Worm (Caenorhabditis elegans) whole organism, L4 larva: ENCODE results near the gene srr-3.
"Not testable (repeated sequence)": the region's sequence is repeated elsewhere in the genome, so short reads cannot be mapped to it uniquely, and the experiment has no call there.

Experiments used
- F10B5.3 ChIP-seq: sonication (generic microtip); optimal IDR thresholded peaks from 2 replicates; lab custom pipeline; 2016; ENCODE audit warnings: mild to moderate bottlenecking, missing genetic modification characterization, missing compliant biosample characterization
- T20F7.1 ChIP-seq: fragments of 200-800 bp; sonication (Bioruptor generic); optimal IDR thresholded peaks from 2 replicates; lab custom pipeline; 2018; ENCODE audit warnings: mild to moderate bottlenecking, missing genetic modification characterization, missing compliant biosample characterization
- T26A8.4 ChIP-seq: fragments of 200-800 bp; sonication (Bioruptor generic); IDR thresholded peaks from 2 replicates; pipeline ENCODE4 v1.3.6; 2022; ENCODE audit warnings: missing genetic modification characterization, missing compliant biosample characterization
- Y105C5A.15 ChIP-seq: fragments of 200-800 bp; sonication (Bioruptor generic); IDR thresholded peaks from 2 replicates; pipeline ENCODE4 v1.3.6; 2022; ENCODE audit warnings: missing genetic modification characterization, missing compliant biosample characterization
- ZK337.2 ChIP-seq: fragments of 200-800 bp; sonication (Bioruptor generic); IDR thresholded peaks from 2 replicates; pipeline ENCODE4 v1.3.6; 2022; ENCODE audit warnings: missing genetic modification reagents, missing genetic modification characterization, missing compliant biosample characterization
- ZK546.5 ChIP-seq, 2 experiments: sonication (generic microtip); optimal IDR thresholded peaks; 2 replicates each; lab custom pipeline; 2017; ENCODE audit warnings: missing biosample characterization in 2 of 2, missing genetic modification characterization in 2 of 2
- aly-2 ChIP-seq: sonication (generic microtip); optimal IDR thresholded peaks from 2 replicates; lab custom pipeline; 2018; ENCODE audit warnings: missing biosample characterization, missing genetic modification characterization
- ama-1 ChIP-seq: fragments of 150-350 bp; optimal IDR thresholded peaks from 2 replicates; lab custom pipeline; 2014; ENCODE audit warnings: inconsistent platforms, mixed read lengths
- attf-4 ChIP-seq: sonication (generic microtip); optimal IDR thresholded peaks from 3 replicates; lab custom pipeline; 2017; ENCODE audit warnings: missing biosample characterization, missing genetic modification characterization
- ceh-28 ChIP-seq: fragments of 150-350 bp; optimal IDR thresholded peaks from 2 replicates; lab custom pipeline; 2014; ENCODE audit warnings: missing biosample characterization, missing genetic modification reagents, missing genetic modification characterization
- ceh-32 ChIP-seq: sonication (generic microtip); optimal IDR thresholded peaks from 2 replicates; lab custom pipeline; 2016; ENCODE audit warnings: mild to moderate bottlenecking, missing genetic modification characterization, missing compliant biosample characterization; ENCODE audit not compliant: poor library complexity
- dmd-9 ChIP-seq: fragments of 200-800 bp; sonication (Bioruptor generic); IDR thresholded peaks from 2 replicates; pipeline ENCODE4 v1.3.6; 2022; ENCODE audit warnings: missing genetic modification reagents, missing genetic modification characterization, missing compliant biosample characterization
- dpl-1 ChIP-seq: fragments of 150-350 bp; optimal IDR thresholded peaks from 2 replicates; lab custom pipeline; 2014; ENCODE audit warnings: missing biosample characterization, missing genetic modification reagents, missing genetic modification characterization
- fkh-10 ChIP-seq: fragments of 150-350 bp; optimal IDR thresholded peaks from 2 replicates; lab custom pipeline; 2014; ENCODE audit warnings: missing biosample characterization, missing genetic modification reagents, missing genetic modification characterization
- fos-1 ChIP-seq: fragments of 150-350 bp; optimal IDR thresholded peaks from 2 replicates; lab custom pipeline; 2014; ENCODE audit warnings: missing biosample characterization, missing genetic modification characterization
- hif-1 ChIP-seq, 2 experiments: sonication (generic microtip); optimal IDR thresholded peaks; 2 replicates each; lab custom pipeline; 2016 to 2017; ENCODE audit warnings: missing compliant biosample characterization in 2 of 2, missing genetic modification characterization in 2 of 2, missing genetic modification reagents in 2 of 2, missing genotype in 2 of 2, mild to moderate bottlenecking in 1 of 2
- jun-1 ChIP-seq: fragments of 150-350 bp; optimal IDR thresholded peaks from 2 replicates; lab custom pipeline; 2014; ENCODE audit warnings: missing biosample characterization, missing genetic modification reagents, missing genetic modification characterization
- lim-7 ChIP-seq: fragments of 200-800 bp; sonication (Bioruptor generic); IDR thresholded peaks from 2 replicates; pipeline ENCODE4 v1.3.6; 2022; ENCODE audit warnings: missing genetic modification characterization, missing compliant biosample characterization
- madf-5 ChIP-seq, 2 experiments: fragments of 200-800 bp; sonication (Bioruptor generic); IDR thresholded peaks; 2 replicates each; pipeline ENCODE4 v1.3.6; 2022; ENCODE audit warnings: missing compliant biosample characterization in 2 of 2, missing genetic modification characterization in 2 of 2
- mdt-29 ChIP-seq: fragments of 200-800 bp; sonication (Bioruptor generic); IDR thresholded peaks from 2 replicates; pipeline ENCODE4 v1.3.6; 2022; ENCODE audit warnings: missing genetic modification reagents, missing genetic modification characterization, missing compliant biosample characterization
- nhr-10 ChIP-seq: fragments of 150-350 bp; optimal IDR thresholded peaks from 2 replicates; lab custom pipeline; 2014; ENCODE audit warnings: missing biosample characterization, missing genetic modification characterization
- nhr-102 ChIP-seq: sonication (generic microtip); optimal IDR thresholded peaks from 2 replicates; lab custom pipeline; 2016; ENCODE audit warnings: mild to moderate bottlenecking, missing genetic modification characterization, moderate library complexity, missing compliant biosample characterization
- nhr-25 ChIP-seq: sonication (generic microtip); optimal IDR thresholded peaks from 2 replicates; lab custom pipeline; 2017; ENCODE audit warnings: missing genetic modification characterization, mild to moderate bottlenecking, missing compliant biosample characterization, antibody characterized with exemption, moderate library complexity, borderline replicate concordance; ENCODE audit not compliant: insufficient read depth
- nhr-76 ChIP-seq: fragments of 150-350 bp; optimal IDR thresholded peaks from 2 replicates; lab custom pipeline; 2014; ENCODE audit warnings: missing biosample characterization, missing genetic modification characterization
- nhr-77 ChIP-seq: fragments of 150-350 bp; optimal IDR thresholded peaks from 2 replicates; lab custom pipeline; 2014; ENCODE audit warnings: missing biosample characterization, missing genetic modification characterization
- php-3 ChIP-seq: fragments of 200-800 bp; sonication (Bioruptor generic); IDR thresholded peaks from 2 replicates; pipeline ENCODE4 v1.3.6; 2022; ENCODE audit warnings: missing genetic modification reagents, missing genetic modification characterization, missing compliant biosample characterization
- snpc-1.2 ChIP-seq: fragments of 200-800 bp; sonication (Bioruptor generic); IDR thresholded peaks from 2 replicates; pipeline ENCODE4 v1.3.6; 2022; ENCODE audit warnings: missing genetic modification reagents, missing genetic modification characterization, missing compliant biosample characterization
- tag-97 ChIP-seq: fragments of 200-800 bp; sonication (Bioruptor generic); IDR thresholded peaks from 2 replicates; pipeline ENCODE4 v1.3.6; 2022; ENCODE audit warnings: missing genetic modification characterization, missing compliant biosample characterization
- tra-1 ChIP-seq: fragments of 200-800 bp; sonication (Bioruptor generic); IDR thresholded peaks from 2 replicates; pipeline ENCODE4 v1.3.6; 2022; ENCODE audit warnings: missing genetic modification reagents, missing genetic modification characterization, missing compliant biosample characterization
- unc-39 ChIP-seq: sonication (generic microtip); optimal IDR thresholded peaks from 2 replicates; lab custom pipeline; 2017; ENCODE audit warnings: missing biosample characterization, missing genetic modification characterization

The srr-3 gene

DNA sequence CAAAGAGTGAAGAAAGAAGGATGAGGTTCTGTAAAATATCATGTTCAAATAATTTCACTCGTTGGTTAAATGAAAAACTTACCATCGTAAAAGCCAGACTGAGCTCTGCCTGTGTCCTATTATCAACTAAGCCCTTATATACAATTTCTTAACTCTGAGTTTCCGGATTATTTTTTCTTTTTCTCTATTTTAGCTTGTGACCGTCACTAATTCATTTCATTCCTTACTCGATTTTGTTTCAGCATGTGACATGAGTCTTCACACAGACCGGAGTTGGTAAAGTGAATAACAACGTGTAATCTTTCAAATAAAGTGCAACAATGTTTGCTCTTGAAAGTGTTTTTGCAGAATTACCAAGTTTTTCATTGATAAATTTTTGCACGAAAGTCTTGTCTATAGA lies 25.4 kb upstream of the srr-3 start, which contains the start of gene cpr-2 (continued):
- TF ChIP-seq dpl-1 (GFP tag; lab: Kevin White, UChicago) (no peak), F10B5.3 (tag; lab: Kevin White, UChicago) (no peak), T26A8.4 (GFP tag; lab: Robert Waterston, UW) (no peak)

DNA sequence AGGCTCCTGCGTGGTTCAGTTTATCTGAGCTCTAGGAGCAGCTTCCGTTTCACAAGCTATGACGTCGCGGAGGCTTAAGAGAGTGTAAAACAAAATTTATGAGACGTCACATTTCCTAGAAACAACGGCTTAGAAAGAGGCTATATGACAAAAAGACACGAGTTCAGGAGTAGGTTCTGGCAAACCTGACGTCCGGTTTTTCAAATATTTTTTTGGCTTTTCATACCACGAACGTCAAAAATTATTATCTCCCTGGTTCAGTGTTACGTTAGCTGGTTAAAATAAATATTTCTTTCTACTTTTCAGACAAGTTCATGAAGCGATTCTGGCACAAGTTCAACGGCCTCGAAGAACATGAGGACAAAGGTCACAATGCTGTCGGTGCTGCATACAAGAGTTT lies 19.2 kb upstream of the srr-3 start, which contains the start of gene F36D3.16:
Gene F36D3.16 (plus strand): TSS at position 301 of the 400 bp plus-strand sequence.
- TF ChIP-seq hif-1 (tag; optimal IDR thresholded peaks at IDR 0.05; lab: Kevin White, UChicago) (no peak), fkh-10 (GFP tag; lab: Kevin White, UChicago) (no peak), ceh-32 (tag; lab: Kevin White, UChicago) (no peak), nhr-25 (tag; lab: Kevin White, UChicago) (no peak), ama-1 (lab: Kevin White, UChicago) (no peak), jun-1 (tag; lab: Kevin White, UChicago) (no peak), ZK546.5 (tag; optimal IDR thresholded peaks at IDR 0.05; lab: Kevin White, UChicago) (no peak), ceh-28 (no peak), fos-1 (no peak)

DNA sequence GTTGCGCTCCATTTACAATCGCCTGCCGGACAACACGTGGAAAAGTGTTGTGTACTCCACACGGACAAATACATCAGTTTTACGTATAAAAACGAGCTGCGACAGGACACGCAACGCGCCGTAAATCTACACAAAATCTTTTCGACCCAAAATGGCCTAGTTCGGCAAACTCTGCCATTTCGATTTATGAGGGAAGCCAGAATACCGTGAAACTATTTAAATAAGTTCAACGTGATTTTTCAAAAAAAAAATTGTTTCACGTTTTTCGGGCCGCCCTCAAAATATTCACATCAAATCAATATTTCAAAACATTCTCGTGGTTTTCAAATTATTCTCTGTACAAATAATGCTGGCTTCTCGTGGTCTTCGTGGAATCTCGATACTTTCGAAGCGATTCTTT lies 18.3 kb upstream of the srr-3 start, which contains the start of gene F36D3.8:
Gene F36D3.8 (plus strand): TSS at position 301 of the 400 bp plus-strand sequence.
- TF ChIP-seq attf-4 (tag; lab: Kevin White, UChicago) = no peak
- TF ChIP-seq ZK337.2 (GFP tag; lab: Robert Waterston, UW) = 0 out of 2 replicates have a peak, but pooled peaks have one; percentile 8

DNA sequence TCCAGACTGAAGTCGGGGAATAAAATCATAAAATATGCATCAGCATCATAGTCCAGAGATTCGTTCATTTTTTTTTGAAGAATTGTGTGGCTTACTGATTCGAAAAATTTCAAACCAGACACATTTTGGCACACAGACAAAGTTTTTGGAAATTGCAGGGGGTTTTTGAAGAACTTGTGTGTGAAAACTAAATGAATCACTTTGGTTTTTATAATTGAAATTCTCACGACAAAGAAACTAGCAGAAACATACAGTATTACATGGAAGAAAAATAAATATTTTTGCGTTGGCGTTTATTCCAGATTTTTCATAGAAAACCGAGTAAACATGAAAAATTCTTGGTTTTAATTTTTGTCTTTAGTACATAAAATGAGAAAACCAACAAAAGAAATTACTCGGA lies 13.7 kb upstream of the srr-3 start, which contains the start of gene srw-34:
Gene srw-34 (minus strand): TSS at position 101 of the 400 bp plus-strand sequence.
- TF ChIP-seq mdt-29 (GFP tag; lab: Robert Waterston, UW) (no peak), tag-97 (GFP tag; lab: Robert Waterston, UW) (no peak), jun-1 (tag; lab: Kevin White, UChicago) (no peak), ama-1 (lab: Kevin White, UChicago) (no peak), nhr-102 (no peak), dmd-9 (GFP tag; lab: Robert Waterston, UW) (no peak), madf-5 (GFP tag; IDR thresholded peaks at IDR 0.05; lab: Robert Waterston, UW) (no peak), fkh-10 (GFP tag; lab: Kevin White, UChicago) (no peak), lim-7 (GFP tag; lab: Robert Waterston, UW) (no peak), unc-39 (tag; lab: Kevin White, UChicago) (no peak), nhr-76 (tag; lab: Kevin White, UChicago) (no peak), ceh-32 (tag; lab: Kevin White, UChicago) (no peak), tra-1 (no peak)
- TF ChIP-seq, all 104 proteins: peak for 0

DNA sequence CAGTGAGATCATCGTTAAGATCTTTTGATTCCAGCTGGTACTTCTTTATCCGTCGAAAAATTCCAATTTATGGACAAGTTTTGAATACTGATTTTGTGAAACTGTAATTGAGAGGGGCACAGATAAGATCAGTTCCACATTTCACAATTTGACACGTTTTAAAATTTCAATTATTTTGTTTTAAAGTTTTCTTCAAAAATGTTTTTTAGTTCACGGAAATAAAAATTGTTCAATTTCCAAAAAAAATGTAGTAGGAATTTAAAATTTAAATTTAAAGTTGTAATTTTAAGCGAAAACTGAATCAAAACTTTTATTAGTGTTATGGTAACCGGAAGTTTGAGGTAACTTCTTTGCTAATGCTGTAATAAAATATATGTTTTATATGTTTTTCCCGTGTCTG lies 9.1 kb upstream of the srr-3 start, which contains the start of gene F36D3.4:
Gene F36D3.4 (minus strand): TSS at position 101 of the 400 bp plus-strand sequence.
- TF ChIP-seq snpc-1.2 (GFP tag; lab: Robert Waterston, UW) (no peak), nhr-10 (tag; lab: Kevin White, UChicago) (no peak), aly-2 (no peak), Y105C5A.15 (no peak), nhr-77 (tag; lab: Kevin White, UChicago) (no peak), T20F7.1 (no peak)

DNA sequence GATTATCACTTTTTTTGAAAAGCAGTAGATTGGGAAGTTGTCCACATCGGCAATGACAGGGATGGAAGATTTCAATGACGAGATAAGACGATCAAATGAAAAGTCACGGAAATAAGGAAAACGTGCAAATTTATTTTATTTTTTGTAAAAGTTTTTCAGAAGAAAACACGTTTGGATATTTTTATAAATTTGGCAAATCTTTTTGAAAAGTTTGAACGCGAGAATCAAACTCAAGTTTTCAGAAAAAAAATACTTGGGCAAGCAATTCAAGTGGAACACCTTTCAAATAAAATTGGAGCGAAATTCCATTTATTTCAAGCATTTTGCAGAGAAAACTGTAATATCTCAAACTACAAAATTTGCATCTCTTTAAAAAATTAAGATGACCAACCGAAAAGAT lies 6.6 kb upstream of the srr-3 start, which contains the start of gene F36D3.5:
Gene F36D3.5 (minus strand): TSS at position 101 of the 400 bp plus-strand sequence.
- not testable (repeated sequence) for TF ChIP-seq php-3 (GFP tag; lab: Robert Waterston, UW); fos-1; T26A8.4 (GFP tag; lab: Robert Waterston, UW)
